Worm (Caenorhabditis elegans) whole organism, young adult: ENCODE results near the gene C04E6.8.

Source experiments
- B0035.1 ChIP-seq: sonication (generic microtip); optimal IDR thresholded peaks from 2 replicates; lab custom pipeline; 2016; ENCODE audit warnings: missing genetic modification characterization, mild to moderate bottlenecking, missing compliant biosample characterization, missing genotype, missing genetic modification reagents
- B0261.1 ChIP-seq: sonication (generic microtip); optimal IDR thresholded peaks from 2 replicates; lab custom pipeline; 2016; ENCODE audit warnings: mild to moderate bottlenecking, missing genetic modification characterization, moderate library complexity, missing compliant biosample characterization
- C06A6.2 ChIP-seq: fragments of 200-800 bp; sonication (Bioruptor generic); conservative IDR thresholded peaks from 2 replicates; pipeline ENCODE4 v1.3.6; 2022; ENCODE audit warnings: missing genetic modification characterization, missing compliant biosample characterization
- F23B12.7 ChIP-seq: sonication (generic microtip); optimal IDR thresholded peaks from 2 replicates; lab custom pipeline; 2017; ENCODE audit warnings: missing genetic modification characterization, mild to moderate bottlenecking, missing compliant biosample characterization, antibody characterized with exemption, moderate library complexity; ENCODE audit not compliant: insufficient read depth
- F55B11.4 ChIP-seq: sonication (generic microtip); optimal IDR thresholded peaks from 2 replicates; lab custom pipeline; 2016; ENCODE audit warnings: missing compliant biosample characterization, missing genetic modification characterization, borderline replicate concordance; ENCODE audit not compliant: insufficient read depth
- F57A8.1 ChIP-seq: fragments of 200-800 bp; sonication (Bioruptor generic); optimal IDR thresholded peaks from 2 replicates; lab custom pipeline; 2018; ENCODE audit warnings: mild to moderate bottlenecking, missing genetic modification characterization, moderate library complexity, missing compliant biosample characterization
- T26A5.8 ChIP-seq: sonication (generic microtip); optimal IDR thresholded peaks from 2 replicates; lab custom pipeline; 2016; ENCODE audit warnings: missing genetic modification characterization, missing compliant biosample characterization
- Y53G8AR.9 ChIP-seq: fragments of 200-800 bp; sonication (Bioruptor generic); conservative IDR thresholded peaks from 2 replicates; pipeline ENCODE4 v1.3.6; 2022; ENCODE audit warnings: missing genetic modification reagents, missing genetic modification characterization, missing compliant biosample characterization
- Y67H2A.10 ChIP-seq: fragments of 200-800 bp; sonication (Bioruptor generic); conservative IDR thresholded peaks from 2 replicates; pipeline ENCODE4 v1.3.6; 2022; ENCODE audit warnings: missing genetic modification reagents, missing genetic modification characterization, missing compliant biosample characterization
- Y79H2A.3 ChIP-seq: fragments of 200-800 bp; sonication (Bioruptor generic); conservative IDR thresholded peaks from 2 replicates; pipeline ENCODE4 v1.3.6; 2022; ENCODE audit warnings: missing genetic modification reagents, missing genetic modification characterization, missing compliant biosample characterization
- attf-3 ChIP-seq: fragments of 200-800 bp; sonication (Bioruptor generic); conservative IDR thresholded peaks from 2 replicates; pipeline ENCODE4 v1.3.6; 2022; ENCODE audit warnings: missing genetic modification reagents, missing genetic modification characterization, missing compliant biosample characterization
- ccch-3 ChIP-seq: fragments of 200-800 bp; sonication (Bioruptor generic); optimal IDR thresholded peaks from 2 replicates; lab custom pipeline; 2018; ENCODE audit warnings: mild to moderate bottlenecking, missing genetic modification characterization, missing compliant biosample characterization
- cebp-2 ChIP-seq: fragments of 200-800 bp; sonication (Bioruptor generic); IDR thresholded peaks from 2 replicates; pipeline ENCODE4 v1.3.6; 2022; ENCODE audit warnings: missing genetic modification characterization, missing compliant biosample characterization
- ceh-40 ChIP-seq: fragments of 200-800 bp; sonication (Bioruptor generic); IDR thresholded peaks from 2 replicates; pipeline ENCODE4 v1.3.6; 2022; ENCODE audit warnings: missing genetic modification characterization, missing compliant biosample characterization
- efl-1 ChIP-seq: fragments of 150-350 bp; optimal IDR thresholded peaks from 2 replicates; lab custom pipeline; 2014; ENCODE audit warnings: missing biosample characterization, missing genetic modification reagents, missing genetic modification characterization
- fkh-3 ChIP-seq: sonication (generic microtip); optimal IDR thresholded peaks from 2 replicates; lab custom pipeline; 2016; ENCODE audit warnings: mild to moderate bottlenecking, missing genetic modification characterization, missing compliant biosample characterization
- gei-17 ChIP-seq: fragments of 200-800 bp; sonication (Bioruptor generic); optimal IDR thresholded peaks from 2 replicates; lab custom pipeline; 2018; ENCODE audit warnings: mild to moderate bottlenecking, missing genetic modification characterization, missing compliant biosample characterization
- him-1 ChIP-seq: sonication (generic microtip); optimal IDR thresholded peaks from 2 replicates; lab custom pipeline; 2016; ENCODE audit warnings: missing genotype, missing genetic modification reagents, missing genetic modification characterization, missing compliant biosample characterization
- hsf-1 ChIP-seq: fragments of 200-800 bp; sonication (Bioruptor generic); IDR thresholded peaks from 2 replicates; pipeline ENCODE4 v1.3.6; 2022; ENCODE audit warnings: missing genetic modification reagents, missing genetic modification characterization, missing compliant biosample characterization
- lag-1 ChIP-seq: fragments of 200-800 bp; sonication (Bioruptor generic); IDR thresholded peaks from 2 replicates; pipeline ENCODE4 v1.3.6; 2022; ENCODE audit warnings: missing genetic modification reagents, missing genetic modification characterization, missing compliant biosample characterization
- let-526 ChIP-seq: fragments of 200-800 bp; sonication (Bioruptor generic); IDR thresholded peaks from 2 replicates; pipeline ENCODE4 v1.3.6; 2022; ENCODE audit warnings: missing genetic modification reagents, missing genetic modification characterization, missing compliant biosample characterization
- lin-54 ChIP-seq: fragments of 200-800 bp; sonication (Bioruptor generic); optimal IDR thresholded peaks from 2 replicates; lab custom pipeline; 2018; ENCODE audit warnings: mild to moderate bottlenecking, missing genetic modification characterization, missing compliant biosample characterization
- madf-8 ChIP-seq: fragments of 200-800 bp; sonication (Bioruptor generic); conservative IDR thresholded peaks from 2 replicates; pipeline ENCODE4 v1.3.6; 2022; ENCODE audit warnings: missing genetic modification reagents, missing genetic modification characterization, missing compliant biosample characterization
- mcd-1 ChIP-seq: fragments of 200-800 bp; sonication (Bioruptor generic); IDR thresholded peaks from 2 replicates; pipeline ENCODE4 v1.3.6; 2022; ENCODE audit warnings: missing genetic modification reagents, missing genetic modification characterization, missing compliant biosample characterization
- mes-4 ChIP-seq: sonication (generic microtip); optimal IDR thresholded peaks from 2 replicates; lab custom pipeline; 2016; ENCODE audit warnings: missing genotype, missing genetic modification characterization, missing compliant biosample characterization
- mxl-1 ChIP-seq: sonication (generic microtip); optimal IDR thresholded peaks from 2 replicates; lab custom pipeline; 2016; ENCODE audit warnings: missing genetic modification characterization, missing compliant biosample characterization
- nfya-1 ChIP-seq: sonication (generic microtip); optimal IDR thresholded peaks from 2 replicates; lab custom pipeline; 2017; ENCODE audit warnings: antibody characterized with exemption, missing compliant biosample characterization, missing genetic modification characterization, borderline replicate concordance; ENCODE audit not compliant: insufficient read depth
- nfyb-1 ChIP-seq: fragments of 200-800 bp; sonication (Bioruptor generic); IDR thresholded peaks from 2 replicates; pipeline ENCODE4 v1.3.6; 2022; ENCODE audit warnings: missing genetic modification reagents, missing genetic modification characterization, missing compliant biosample characterization
- nhr-179 ChIP-seq: sonication (generic microtip); optimal IDR thresholded peaks from 2 replicates; lab custom pipeline; 2016; ENCODE audit warnings: mild to moderate bottlenecking, missing genetic modification characterization, missing compliant biosample characterization
- nhr-27 ChIP-seq: fragments of 200-800 bp; sonication (Bioruptor generic); optimal IDR thresholded peaks from 2 replicates; lab custom pipeline; 2018; ENCODE audit warnings: mild to moderate bottlenecking, missing genetic modification characterization, moderate library complexity, missing compliant biosample characterization
- pbrm-1 ChIP-seq: fragments of 200-800 bp; sonication (Bioruptor generic); IDR thresholded peaks from 2 replicates; pipeline ENCODE4 v1.3.6; 2022; ENCODE audit warnings: missing genetic modification reagents, missing genetic modification characterization, missing compliant biosample characterization
- rcor-1 ChIP-seq: fragments of 200-800 bp; sonication (Bioruptor generic); IDR thresholded peaks from 2 replicates; pipeline ENCODE4 v1.3.6; 2022; ENCODE audit warnings: missing genetic modification reagents, missing genetic modification characterization, missing compliant biosample characterization
- sdz-38 ChIP-seq: sonication (generic microtip); optimal IDR thresholded peaks from 2 replicates; lab custom pipeline; 2016; ENCODE audit warnings: missing genotype, missing genetic modification characterization, missing compliant biosample characterization
- sea-2 ChIP-seq: fragments of 200-800 bp; sonication (Bioruptor generic); IDR thresholded peaks from 2 replicates; pipeline ENCODE4 v1.3.6; 2022; ENCODE audit warnings: missing genetic modification characterization, missing compliant biosample characterization
- snpc-1.1 ChIP-seq: sonication (generic microtip); optimal IDR thresholded peaks from 2 replicates; lab custom pipeline; 2017; ENCODE audit warnings: missing genetic modification characterization, mild to moderate bottlenecking, missing compliant biosample characterization, antibody characterized with exemption, moderate library complexity, missing genotype, missing genetic modification reagents; ENCODE audit not compliant: insufficient read depth
- somi-1 ChIP-seq: fragments of 200-800 bp; sonication (Bioruptor generic); optimal IDR thresholded peaks from 2 replicates; lab custom pipeline; 2018; ENCODE audit warnings: mild to moderate bottlenecking, missing genetic modification characterization, missing compliant biosample characterization
- sptf-2 ChIP-seq: fragments of 200-800 bp; sonication (Bioruptor generic); optimal IDR thresholded peaks from 2 replicates; lab custom pipeline; 2018; ENCODE audit warnings: mild to moderate bottlenecking, missing genetic modification characterization, missing compliant biosample characterization
- unc-130 ChIP-seq: sonication (generic microtip); optimal IDR thresholded peaks from 2 replicates; lab custom pipeline; 2016; ENCODE audit warnings: missing genetic modification reagents, missing genetic modification characterization, missing compliant biosample characterization
- xnd-1 ChIP-seq: sonication (generic microtip); optimal IDR thresholded peaks from 2 replicates; lab custom pipeline; 2016; ENCODE audit warnings: missing genotype, missing genetic modification reagents, missing genetic modification characterization, missing compliant biosample characterization
- ztf-22 ChIP-seq: fragments of 200-800 bp; sonication (Bioruptor generic); optimal IDR thresholded peaks from 2 replicates; lab custom pipeline; 2018; ENCODE audit warnings: mild to moderate bottlenecking, missing genetic modification characterization, moderate library complexity, missing compliant biosample characterization
- ztf-26 ChIP-seq: sonication (generic microtip); optimal IDR thresholded peaks from 2 replicates; lab custom pipeline; 2017; ENCODE audit warnings: missing genetic modification characterization, missing compliant biosample characterization

Gene C04E6.8

DNA sequence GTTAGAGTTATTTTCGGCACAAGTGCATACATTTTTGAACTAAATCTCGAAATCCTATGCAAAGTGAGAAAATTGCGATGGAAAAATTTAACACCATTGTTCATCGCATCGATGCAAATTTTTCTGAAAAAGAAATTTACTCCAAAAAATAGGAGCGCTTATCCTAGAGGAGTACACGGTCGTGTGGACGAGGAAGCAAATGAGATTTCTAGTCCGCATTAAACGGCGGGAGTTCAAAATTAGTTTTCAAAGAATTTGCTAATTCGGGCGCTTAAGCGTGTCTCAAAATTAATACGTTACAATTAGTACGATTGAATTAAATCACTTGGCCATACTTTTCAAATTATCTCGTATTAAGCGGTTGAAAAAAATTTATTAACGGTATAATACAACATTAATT is 34.1 kb upstream of the C04E6.8 start, which contains the start of gene lrpr-1 (continued):
- no peak for TF ChIP-seq sdz-38
- TF ChIP-seq nfya-1 (tag; lab: Kevin White, UChicago) = no peak
- TF ChIP-seq Y53G8AR.9 (GFP tag; lab: Robert Waterston, UW) = no peak
- TF ChIP-seq mxl-1 (tag; lab: Kevin White, UChicago) = no peak
- TF ChIP-seq pbrm-1 (GFP tag; lab: Robert Waterston, UW) = 0 out of 2 replicates have a peak, but pooled peaks have one; percentile 44
- no peak; the same call in 1 of the 2 replicates for TF ChIP-seq mcd-1 (GFP tag; lab: Robert Waterston, UW)
- TF ChIP-seq nhr-27 (tag; lab: Kevin White, UChicago) = no peak
- TF ChIP-seq ztf-26 (tag; lab: Kevin White, UChicago) = no peak
- peak; percentile 12 for TF ChIP-seq B0035.1 (tag; lab: Kevin White, UChicago)
- peak; percentile 65 for TF ChIP-seq xnd-1
- peak; percentile 73 for TF ChIP-seq ccch-3
- no peak for TF ChIP-seq cebp-2
- TF ChIP-seq Y67H2A.10 (GFP tag; lab: Robert Waterston, UW) = peak; percentile 52; the same call in 1 of the 2 replicates
- TF ChIP-seq unc-130 = peak; percentile 95
- TF ChIP-seq F23B12.7 (tag; lab: Kevin White, UChicago) = no peak
- TF ChIP-seq let-526 (GFP tag; lab: Robert Waterston, UW) = 0 out of 2 replicates have a peak, but pooled peaks have one; percentile 56
- TF ChIP-seq mes-4 (tag; lab: Kevin White, UChicago) = no peak
- no peak for TF ChIP-seq sptf-2 (GFP tag; lab: Kevin White, UChicago)
- TF ChIP-seq sea-2 (GFP tag; lab: Robert Waterston, UW) = 0 out of 2 replicates have a peak, but pooled peaks have one; percentile 34
- TF ChIP-seq efl-1 (GFP tag; lab: Kevin White, UChicago) = peak; percentile 79
- TF ChIP-seq madf-8 = peak; percentile 74
- TF ChIP-seq somi-1 (GFP tag; lab: Kevin White, UChicago) = peak; percentile 16
- no peak for TF ChIP-seq F55B11.4 (tag; lab: Kevin White, UChicago)
- no peak for TF ChIP-seq T26A5.8
- TF ChIP-seq C06A6.2 (GFP tag; lab: Robert Waterston, UW) = 0 out of 2 replicates have a peak, but pooled peaks have one; percentile 42
- no peak for TF ChIP-seq ztf-22
- no peak for TF ChIP-seq snpc-1.1 (tag; lab: Kevin White, UChicago)
- TF ChIP-seq F57A8.1 (GFP tag; lab: Kevin White, UChicago) = no peak
- TF ChIP-seq him-1 = peak; percentile 62

DNA sequence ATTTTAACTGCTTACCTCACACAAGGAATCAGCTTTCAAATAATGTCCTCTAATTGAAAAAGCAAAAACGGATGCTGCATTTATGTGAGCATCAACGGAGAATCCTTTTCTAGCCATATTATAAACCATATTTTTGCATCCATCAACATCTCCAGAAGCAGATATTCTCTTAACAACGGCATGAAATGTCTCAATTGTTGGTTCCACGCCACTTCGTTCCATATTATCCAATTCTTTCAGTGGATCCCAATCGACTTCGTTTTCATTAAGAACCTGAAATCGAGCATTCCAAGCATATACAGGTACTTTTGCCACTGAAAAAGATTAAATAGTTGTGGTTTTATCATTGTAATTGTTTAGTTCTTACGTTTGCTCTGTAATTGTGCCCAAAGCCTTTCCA is 33.2 kb upstream of the C04E6.8 start:
- TF ChIP-seq Y79H2A.3 (GFP tag; lab: Robert Waterston, UW) (no peak), B0035.1 (tag; lab: Kevin White, UChicago) (no peak)

DNA sequence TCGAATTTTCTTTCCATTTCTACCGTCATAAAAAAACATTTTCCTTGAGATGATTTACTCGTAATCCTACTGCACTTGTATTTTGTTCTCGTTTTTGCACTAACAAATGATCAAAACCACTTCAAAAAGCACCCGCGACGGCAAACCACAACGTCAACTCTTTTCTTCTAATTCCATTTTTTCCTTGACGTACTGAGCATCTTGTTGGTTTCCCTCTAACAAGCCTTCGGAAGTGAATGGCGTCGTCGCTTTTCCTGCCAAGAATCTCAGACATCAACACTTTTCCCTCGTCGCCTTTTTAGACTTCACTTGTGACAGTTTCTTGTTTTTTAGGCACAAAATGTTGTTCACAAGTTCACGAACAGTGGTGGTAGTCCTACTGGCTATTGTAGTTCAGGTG is 28.8 kb upstream of the C04E6.8 start, which contains the start of gene C04E6.13:
C04E6.13 (plus strand) TSS at position 301 of the 400 bp plus-strand sequence.
- no peak for TF ChIP-seq ceh-40 (GFP tag; lab: Robert Waterston, UW)
- no peak for TF ChIP-seq lag-1 (GFP tag; lab: Robert Waterston, UW)
- TF ChIP-seq mxl-1 (tag; lab: Kevin White, UChicago) = no peak
- TF ChIP-seq cebp-2 = no peak
- TF ChIP-seq B0261.1 (tag; lab: Kevin White, UChicago) = no peak
- no peak for TF ChIP-seq gei-17 (GFP tag; lab: Kevin White, UChicago)
- no peak for TF ChIP-seq hsf-1 (GFP tag; lab: Robert Waterston, UW)
- no peak for TF ChIP-seq F23B12.7 (tag; lab: Kevin White, UChicago)
- TF ChIP-seq fkh-3 = no peak
- TF ChIP-seq nfyb-1 (GFP tag; lab: Robert Waterston, UW) = no peak
- TF ChIP-seq rcor-1 (GFP tag; lab: Robert Waterston, UW) = no peak
- TF ChIP-seq Y79H2A.3 (GFP tag; lab: Robert Waterston, UW) = no peak
- no peak for TF ChIP-seq lin-54 (GFP tag; lab: Kevin White, UChicago)
- TF ChIP-seq F55B11.4 (tag; lab: Kevin White, UChicago) = no peak
- TF ChIP-seq somi-1 (GFP tag; lab: Kevin White, UChicago) = no peak
- TF ChIP-seq attf-3 (GFP tag; lab: Robert Waterston, UW) = no peak
- no peak for TF ChIP-seq let-526 (GFP tag; lab: Robert Waterston, UW)
- no peak for TF ChIP-seq nhr-179 (tag; lab: Kevin White, UChicago)
- TF ChIP-seq, all 124 proteins: peak for 0
